Worm (Caenorhabditis elegans) whole organism, young adult: ENCODE measurements around the gene C45B2.8.

Source experiments
- C17E4.6 ChIP-seq: fragments of 200-800 bp; sonication (Bioruptor generic); IDR thresholded peaks from 2 replicates; pipeline ENCODE4 v1.3.6; 2022; ENCODE audit warnings: missing genetic modification reagents, missing genetic modification characterization, missing compliant biosample characterization
- F23B12.7 ChIP-seq: sonication (generic microtip); optimal IDR thresholded peaks from 2 replicates; lab custom pipeline; 2017; ENCODE audit warnings: missing genetic modification characterization, mild to moderate bottlenecking, missing compliant biosample characterization, antibody characterized with exemption, moderate library complexity; ENCODE audit not compliant: insufficient read depth
- K12H6.12 ChIP-seq: fragments of 200-800 bp; sonication (Bioruptor generic); optimal IDR thresholded peaks from 2 replicates; lab custom pipeline; 2018; ENCODE audit warnings: mild to moderate bottlenecking, missing genetic modification characterization, missing compliant biosample characterization
- T07F8.4 ChIP-seq: sonication (generic microtip); optimal IDR thresholded peaks from 2 replicates; lab custom pipeline; 2016; ENCODE audit warnings: mild to moderate bottlenecking, missing genetic modification characterization, moderate library complexity, missing compliant biosample characterization
- Y53G8AR.9 ChIP-seq: fragments of 200-800 bp; sonication (Bioruptor generic); conservative IDR thresholded peaks from 2 replicates; pipeline ENCODE4 v1.3.6; 2022; ENCODE audit warnings: missing genetic modification reagents, missing genetic modification characterization, missing compliant biosample characterization
- Y67H2A.10 ChIP-seq: fragments of 200-800 bp; sonication (Bioruptor generic); conservative IDR thresholded peaks from 2 replicates; pipeline ENCODE4 v1.3.6; 2022; ENCODE audit warnings: missing genetic modification reagents, missing genetic modification characterization, missing compliant biosample characterization
- aptf-2 ChIP-seq: fragments of 200-800 bp; sonication (Bioruptor generic); conservative IDR thresholded peaks from 2 replicates; pipeline ENCODE4 v1.3.6; 2022; ENCODE audit warnings: missing genetic modification reagents, missing genetic modification characterization, missing compliant biosample characterization
- bed-2 ChIP-seq: fragments of 200-800 bp; sonication (Bioruptor generic); IDR thresholded peaks from 2 replicates; pipeline ENCODE4 v1.3.6; 2022; ENCODE audit warnings: missing genetic modification reagents, missing genetic modification characterization, missing compliant biosample characterization
- cebp-1 ChIP-seq, 2 experiments: fragments of 200-800 bp in 1 of 2; sonication (Bioruptor generic) in 1 of 2; sonication (generic microtip) in 1 of 2; IDR thresholded peaks in 1 of 2; optimal IDR thresholded peaks in 1 of 2; 2 replicates each; pipeline versions ENCODE4 v1.3.6 to Lab custom; 2017 to 2022; ENCODE audit warnings: missing compliant biosample characterization in 2 of 2, missing genetic modification characterization in 2 of 2, mild to moderate bottlenecking in 1 of 2, missing genetic modification reagents in 1 of 2, moderate library complexity in 1 of 2
- ceh-100 ChIP-seq: fragments of 200-800 bp; sonication (Bioruptor generic); IDR thresholded peaks from 2 replicates; pipeline ENCODE4 v1.3.6; 2022; ENCODE audit warnings: missing genetic modification reagents, missing genetic modification characterization, missing compliant biosample characterization
- ceh-79 ChIP-seq: sonication (generic microtip); optimal IDR thresholded peaks from 2 replicates; lab custom pipeline; 2017; ENCODE audit warnings: mild to moderate bottlenecking, missing genetic modification characterization, missing compliant biosample characterization
- chd-7 ChIP-seq: sonication (generic microtip); optimal IDR thresholded peaks from 2 replicates; lab custom pipeline; 2016; ENCODE audit warnings: mild to moderate bottlenecking, missing genetic modification characterization, moderate library complexity, missing compliant biosample characterization
- die-1 ChIP-seq: sonication (generic microtip); optimal IDR thresholded peaks from 2 replicates; lab custom pipeline; 2016; ENCODE audit warnings: missing genotype, mild to moderate bottlenecking, missing genetic modification characterization, missing compliant biosample characterization
- dox-1 ChIP-seq: fragments of 200-800 bp; sonication (Bioruptor generic); IDR thresholded peaks from 2 replicates; pipeline ENCODE4 v1.3.6; 2022; ENCODE audit warnings: missing genetic modification reagents, missing genetic modification characterization, missing compliant biosample characterization
- dpff-1 ChIP-seq: sonication (generic microtip); optimal IDR thresholded peaks from 2 replicates; lab custom pipeline; 2017; ENCODE audit warnings: mild to moderate bottlenecking, missing genetic modification characterization, missing compliant biosample characterization
- dpl-1 ChIP-seq: fragments of 150-350 bp; optimal IDR thresholded peaks from 2 replicates; lab custom pipeline; 2014; ENCODE audit warnings: missing biosample characterization, missing genetic modification reagents, missing genetic modification characterization
- egl-18 ChIP-seq: fragments of 200-800 bp; sonication (Bioruptor generic); IDR thresholded peaks from 2 replicates; pipeline ENCODE4 v1.3.6; 2022; ENCODE audit warnings: missing genetic modification reagents, missing genetic modification characterization, missing compliant biosample characterization
- ets-4 ChIP-seq: fragments of 200-800 bp; sonication (Bioruptor generic); optimal IDR thresholded peaks from 2 replicates; lab custom pipeline; 2018; ENCODE audit warnings: mild to moderate bottlenecking, missing genetic modification characterization, missing compliant biosample characterization
- hlh-12 ChIP-seq: sonication (generic microtip); optimal IDR thresholded peaks from 2 replicates; lab custom pipeline; 2016; ENCODE audit warnings: missing genetic modification characterization, missing compliant biosample characterization
- hmg-20 ChIP-seq: fragments of 200-800 bp; sonication (Bioruptor generic); IDR thresholded peaks from 2 replicates; pipeline ENCODE4 v1.3.6; 2022; ENCODE audit warnings: missing genetic modification reagents, missing genetic modification characterization, missing compliant biosample characterization
- hsf-1 ChIP-seq: fragments of 200-800 bp; sonication (Bioruptor generic); IDR thresholded peaks from 2 replicates; pipeline ENCODE4 v1.3.6; 2022; ENCODE audit warnings: missing genetic modification reagents, missing genetic modification characterization, missing compliant biosample characterization
- let-607 ChIP-seq, 2 experiments: fragments of 200-800 bp in 1 of 2; sonication (Bioruptor generic) in 1 of 2; sonication (generic microtip) in 1 of 2; optimal IDR thresholded peaks; 2 replicates each; lab custom pipeline; 2016 to 2018; ENCODE audit warnings: mild to moderate bottlenecking in 2 of 2, missing compliant biosample characterization in 2 of 2, missing genetic modification characterization in 2 of 2, moderate library complexity in 2 of 2, missing genotype in 1 of 2
- lin-26 ChIP-seq: fragments of 200-800 bp; sonication (Bioruptor generic); IDR thresholded peaks from 2 replicates; pipeline ENCODE4 v1.3.6; 2022; ENCODE audit warnings: missing genetic modification reagents, missing genetic modification characterization, missing compliant biosample characterization
- lin-40 ChIP-seq: sonication (generic microtip); optimal IDR thresholded peaks from 2 replicates; lab custom pipeline; 2016; ENCODE audit warnings: missing genetic modification characterization, mild to moderate bottlenecking, missing compliant biosample characterization, missing genotype, missing genetic modification reagents
- lir-1 ChIP-seq: fragments of 200-800 bp; sonication (Bioruptor generic); conservative IDR thresholded peaks from 2 replicates; pipeline ENCODE4 v1.3.6; 2022; ENCODE audit warnings: missing genetic modification reagents, missing genetic modification characterization, missing compliant biosample characterization
- madf-10 ChIP-seq: sonication (generic microtip); optimal IDR thresholded peaks from 2 replicates; lab custom pipeline; 2016; ENCODE audit warnings: mild to moderate bottlenecking, missing genetic modification characterization, missing compliant biosample characterization
- mcd-1 ChIP-seq: fragments of 200-800 bp; sonication (Bioruptor generic); IDR thresholded peaks from 2 replicates; pipeline ENCODE4 v1.3.6; 2022; ENCODE audit warnings: missing genetic modification reagents, missing genetic modification characterization, missing compliant biosample characterization
- mel-28 ChIP-seq: sonication (generic microtip); optimal IDR thresholded peaks from 2 replicates; lab custom pipeline; 2016; ENCODE audit warnings: borderline replicate concordance, mild to moderate bottlenecking, missing genetic modification characterization, missing compliant biosample characterization
- mes-4 ChIP-seq: sonication (generic microtip); optimal IDR thresholded peaks from 2 replicates; lab custom pipeline; 2016; ENCODE audit warnings: missing genotype, missing genetic modification characterization, missing compliant biosample characterization
- nfya-1 ChIP-seq: sonication (generic microtip); optimal IDR thresholded peaks from 2 replicates; lab custom pipeline; 2017; ENCODE audit warnings: antibody characterized with exemption, missing compliant biosample characterization, missing genetic modification characterization, borderline replicate concordance; ENCODE audit not compliant: insufficient read depth
- nfya-2 ChIP-seq: fragments of 200-800 bp; sonication (Bioruptor generic); IDR thresholded peaks from 2 replicates; pipeline ENCODE4 v1.3.6; 2022; ENCODE audit warnings: missing genetic modification reagents, missing genetic modification characterization, missing compliant biosample characterization
- nfyb-1 ChIP-seq: fragments of 200-800 bp; sonication (Bioruptor generic); IDR thresholded peaks from 2 replicates; pipeline ENCODE4 v1.3.6; 2022; ENCODE audit warnings: missing genetic modification reagents, missing genetic modification characterization, missing compliant biosample characterization
- nhr-120 ChIP-seq: fragments of 200-800 bp; sonication (Bioruptor generic); IDR thresholded peaks from 2 replicates; pipeline ENCODE4 v1.3.6; 2022; ENCODE audit warnings: missing genetic modification characterization, missing compliant biosample characterization
- nhr-27 ChIP-seq: fragments of 200-800 bp; sonication (Bioruptor generic); optimal IDR thresholded peaks from 2 replicates; lab custom pipeline; 2018; ENCODE audit warnings: mild to moderate bottlenecking, missing genetic modification characterization, moderate library complexity, missing compliant biosample characterization
- nhr-80 ChIP-seq: sonication (generic microtip); optimal IDR thresholded peaks from 2 replicates; lab custom pipeline; 2016; ENCODE audit warnings: missing genetic modification characterization, missing compliant biosample characterization
- pha-4 ChIP-seq: fragments of 150-350 bp; sonication (generic microtip); optimal IDR thresholded peaks from 2 replicates; lab custom pipeline; 2014; ENCODE audit warnings: missing biosample characterization, missing genetic modification reagents, missing genetic modification characterization
- repo-1 ChIP-seq: sonication (generic microtip); optimal IDR thresholded peaks from 2 replicates; lab custom pipeline; 2017; ENCODE audit warnings: mild to moderate bottlenecking, missing genetic modification characterization, missing compliant biosample characterization
- sdz-38 ChIP-seq: sonication (generic microtip); optimal IDR thresholded peaks from 2 replicates; lab custom pipeline; 2016; ENCODE audit warnings: missing genotype, missing genetic modification characterization, missing compliant biosample characterization
- unc-62 ChIP-seq: fragments of 150-350 bp; optimal IDR thresholded peaks from 2 replicates; lab custom pipeline; 2014; ENCODE audit warnings: missing biosample characterization, missing genetic modification reagents, missing genetic modification characterization
- zfh-2 ChIP-seq: fragments of 200-800 bp; sonication (Bioruptor generic); conservative IDR thresholded peaks from 2 replicates; pipeline ENCODE4 v1.3.6; 2022; ENCODE audit warnings: missing genetic modification reagents, missing genetic modification characterization, missing compliant biosample characterization
- ztf-26 ChIP-seq: sonication (generic microtip); optimal IDR thresholded peaks from 2 replicates; lab custom pipeline; 2017; ENCODE audit warnings: missing genetic modification characterization, missing compliant biosample characterization

The C45B2.8 gene

ce11 chrX:6121279-6121678 is 33.5 kb downstream of the C45B2.8 start:
- TF ChIP-seq dpff-1 (tag; lab: Kevin White, UChicago): no peak
- TF ChIP-seq ztf-26 (tag; lab: Kevin White, UChicago): no peak
- TF ChIP-seq mel-28 (tag; lab: Kevin White, UChicago): no peak
- TF ChIP-seq nhr-120 (GFP tag; lab: Robert Waterston, UW): no peak
- TF ChIP-seq let-607 (tag; optimal IDR thresholded peaks at IDR 0.05; lab: Kevin White, UChicago): no peak
- TF ChIP-seq pha-4: peak; percentile 28
- no peak for TF ChIP-seq unc-62
- TF ChIP-seq ceh-100 (GFP tag; lab: Robert Waterston, UW): no peak

- no peak for TF ChIP-seq aptf-2 (GFP tag; lab: Robert Waterston, UW)
- TF ChIP-seq ceh-79 (tag; lab: Kevin White, UChicago): no peak
- TF ChIP-seq lin-40 (tag; lab: Kevin White, UChicago): no peak
Measured at ce11 chrX:6122026-6122425, 34.2 kb downstream of the C45B2.8 start, which contains the start of gene nnt-1. TSS of gene nnt-1 (plus strand) at chrX:6122311.

DNA sequence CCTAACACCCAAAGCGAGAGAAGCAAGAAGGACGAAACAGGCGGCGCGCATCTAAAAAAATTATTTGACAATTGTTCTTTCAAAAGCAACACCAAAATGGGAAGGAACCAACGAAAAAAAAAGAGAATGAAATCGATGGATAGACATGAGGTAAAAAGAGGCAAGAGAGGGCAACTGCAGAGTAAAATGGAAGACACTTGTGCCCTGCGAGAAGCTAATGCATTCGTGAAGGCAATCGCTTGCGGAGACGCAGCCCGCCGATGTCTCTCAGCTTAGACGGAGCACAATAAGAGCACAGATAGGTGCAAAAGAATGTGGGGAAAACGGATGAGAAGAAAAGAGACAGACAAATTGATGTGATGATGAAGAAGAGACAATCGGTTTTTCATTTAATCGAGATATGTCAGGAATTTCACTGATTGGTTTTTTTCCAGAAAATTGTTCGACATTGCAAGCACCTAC is 40.5 kb downstream of the C45B2.8 start, which contains the start of gene C15H9.9:
TSS of gene C15H9.9 (minus strand) at position 51 of the 462 bp plus-strand sequence.
- TF ChIP-seq nfyb-1 (peak; percentile 63; the same call in 1 of the 2 replicates), nfya-1 (tag; lab: Kevin White, UChicago) (no peak), nhr-80 (peak; percentile 34), C17E4.6 (GFP tag; lab: Robert Waterston, UW) (0 out of 2 replicates have a peak, but pooled peaks have one; percentile 22), K12H6.12 (tag; lab: Kevin White, UChicago) (no peak), chd-7 (peak; percentile 2), mcd-1 (GFP tag; lab: Robert Waterston, UW) (no peak; the same call in 1 of the 2 replicates), lir-1 (GFP tag; lab: Robert Waterston, UW) (no peak), zfh-2 (GFP tag; lab: Robert Waterston, UW) (peak; percentile 53), ets-4 (GFP tag; lab: Kevin White, UChicago) (no peak), cebp-1 (GFP tag; IDR thresholded peaks at IDR 0.05; lab: Robert Waterston, UW) (no peak), cebp-1 (tag; optimal IDR thresholded peaks at IDR 0.05; lab: Kevin White, UChicago) (peak; percentile 38), bed-2 (GFP tag; lab: Robert Waterston, UW) (no peak), Y67H2A.10 (no peak), dox-1 (GFP tag; lab: Robert Waterston, UW) (peak; percentile 51; the same call in 1 of the 2 replicates), nhr-27 (tag; lab: Kevin White, UChicago) (no peak)
- TF ChIP-seq, all 124 proteins: peak for 7

DNA sequence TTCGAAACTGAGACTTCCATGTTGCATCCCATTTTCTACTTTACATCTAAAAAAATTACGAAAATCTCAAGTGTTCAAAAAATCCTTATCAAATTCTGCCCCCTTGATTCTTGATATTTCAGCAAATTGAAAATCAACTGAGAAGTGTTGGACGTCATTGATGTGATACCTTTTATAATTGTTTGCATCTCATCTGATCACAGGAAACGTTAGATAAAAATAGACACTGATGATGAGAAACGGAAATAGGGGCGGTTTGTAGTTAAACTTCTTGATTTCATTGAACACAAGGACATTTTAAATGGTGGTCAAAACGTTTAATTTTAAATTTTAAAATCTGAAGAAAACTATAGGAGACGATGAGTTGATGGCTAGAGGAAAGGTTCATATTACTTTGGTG is 41.0 kb downstream of the C45B2.8 start:
- no peak for TF ChIP-seq egl-18 (GFP tag; lab: Robert Waterston, UW)
- no peak for TF ChIP-seq madf-10 (tag; lab: Kevin White, UChicago)
- TF ChIP-seq sdz-38 (tag; lab: Kevin White, UChicago): no peak
- TF ChIP-seq repo-1 (tag; lab: Kevin White, UChicago): no peak
- TF ChIP-seq lin-26: no peak
- no peak for TF ChIP-seq mes-4 (tag; lab: Kevin White, UChicago)
- TF ChIP-seq K12H6.12 (tag; lab: Kevin White, UChicago): no peak
- no peak for TF ChIP-seq Y53G8AR.9 (GFP tag; lab: Robert Waterston, UW)
- TF ChIP-seq die-1: no peak
- TF ChIP-seq nfya-2 (GFP tag; lab: Robert Waterston, UW): no peak
- no peak for TF ChIP-seq hsf-1 (GFP tag; lab: Robert Waterston, UW)
- TF ChIP-seq F23B12.7 (tag; lab: Kevin White, UChicago): no peak
- no peak for TF ChIP-seq T07F8.4 (tag; lab: Kevin White, UChicago)
- TF ChIP-seq hmg-20 (GFP tag; lab: Robert Waterston, UW): no peak
- no peak for TF ChIP-seq hlh-12
- TF ChIP-seq dpl-1: no peak
- TF ChIP-seq, all 124 proteins: peak for 0
